Worm (Caenorhabditis elegans): ENCODE data around the gene D1022.4.

DNA sequence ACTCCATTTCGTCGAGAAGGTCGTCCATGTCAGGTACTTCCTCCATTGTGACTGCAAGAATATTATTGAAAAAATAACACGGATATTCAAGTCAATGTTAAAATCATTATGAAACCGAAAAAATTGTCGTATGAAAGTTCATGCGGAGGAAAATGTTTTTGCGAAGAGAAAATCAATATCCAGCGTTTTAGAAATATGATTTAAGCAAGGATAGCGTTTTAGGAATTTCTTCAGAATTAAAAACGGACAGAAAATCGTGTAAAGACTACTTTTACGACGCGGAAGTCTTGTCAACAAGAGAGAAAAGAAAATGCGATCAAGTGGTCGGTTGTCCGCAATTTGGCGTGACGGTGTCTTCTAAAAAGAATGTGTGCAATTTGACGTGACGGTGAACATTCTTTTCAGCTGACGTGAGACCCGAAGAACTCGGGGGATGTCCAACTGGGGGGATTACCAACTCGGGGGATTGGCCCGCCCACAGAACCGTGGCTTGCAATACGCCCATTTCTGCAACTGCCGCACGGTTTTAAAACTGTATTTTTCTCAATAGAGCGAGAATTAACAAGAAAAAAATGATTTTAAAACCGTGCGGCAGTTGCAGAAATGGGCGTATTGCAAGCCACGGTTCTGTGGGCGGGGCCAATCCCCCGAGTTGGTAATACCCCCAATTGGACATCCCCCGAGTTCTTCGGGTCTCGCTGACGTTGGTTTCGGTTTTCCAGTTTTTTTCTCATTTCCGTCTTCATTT, 21.6 kb upstream of the D1022.4 start, which contains the start of the genes aka-1 and ubc-6:
- TF ChIP-seq madf-2 (tag; optimal IDR thresholded peaks at IDR 0.05) (peak; percentile 38), fax-1 (tag; optimal IDR thresholded peaks at IDR 0.05) (peak; percentile 72), pat-9 (tag; optimal IDR thresholded peaks at IDR 0.05) (no peak), ama-1 (optimal IDR thresholded peaks at IDR 0.05) (no peak), F13H6.1 (tag; optimal IDR thresholded peaks at IDR 0.05) (peak; percentile 55), pha-4 (tag; optimal IDR thresholded peaks at IDR 0.05) (no peak), tbx-2 (tag; optimal IDR thresholded peaks at IDR 0.05) (peak; percentile 90), eyg-1 (tag; optimal IDR thresholded peaks at IDR 0.05) (no peak), lim-6 (tag; optimal IDR thresholded peaks at IDR 0.05) (peak; percentile 64)
